Fruit fly (Drosophila melanogaster) whole organism, embryonic: ENCODE data around the gene Sirt4.
A peak's percentile ranks its signal among the peaks of the same experiment; 100 is the strongest.

Source experiments
- Bteb2 ChIP-seq: fragments of 200-800 bp; sonication (Bioruptor generic); optimal IDR thresholded peaks from 2 replicates; lab custom pipeline; 2016; ENCODE audit warnings: missing biosample characterization, missing genetic modification characterization
- CG10543 ChIP-seq: fragments of 200-800 bp; sonication (Bioruptor generic); optimal IDR thresholded peaks from 3 replicates; lab custom pipeline; 2017; ENCODE audit warnings: missing biosample characterization, mild to moderate bottlenecking, missing genetic modification characterization, moderate library complexity
- CG12391 ChIP-seq: fragments of 200-800 bp; sonication (Bioruptor generic); optimal IDR thresholded peaks from 3 replicates; lab custom pipeline; 2018; ENCODE audit warnings: missing biosample characterization, mild to moderate bottlenecking, missing genetic modification characterization, moderate library complexity
- CG13624 ChIP-seq: fragments of 200-800 bp; sonication (Bioruptor generic); optimal IDR thresholded peaks from 2 replicates; lab custom pipeline; 2016; ENCODE audit warnings: missing biosample characterization, missing genetic modification characterization
- CG2875 ChIP-seq: fragments of 200-800 bp; sonication (Bioruptor generic); optimal IDR thresholded peaks from 2 replicates; lab custom pipeline; 2017; ENCODE audit warnings: missing biosample characterization, mild to moderate bottlenecking, missing genetic modification characterization, missing genetic modification reagents
- CG30431 ChIP-seq: fragments of 200-800 bp; sonication (Bioruptor generic); optimal IDR thresholded peaks from 2 replicates; lab custom pipeline; 2017; ENCODE audit warnings: missing biosample characterization, missing genetic modification characterization
- CG31388 ChIP-seq: fragments of 200-800 bp; sonication (Bioruptor generic); optimal IDR thresholded peaks from 2 replicates; lab custom pipeline; 2016; ENCODE audit warnings: missing biosample characterization, missing genetic modification characterization
- CG33213 ChIP-seq: fragments of 200-800 bp; sonication (Bioruptor generic); optimal IDR thresholded peaks from 3 replicates; lab custom pipeline; 2016; ENCODE audit warnings: missing biosample characterization, missing genetic modification characterization
- CG3847 ChIP-seq: fragments of 200-800 bp; sonication (Bioruptor generic); IDR thresholded peaks from 2 replicates; pipeline ENCODE4 v1.3.6; 2022; ENCODE audit warnings: missing biosample characterization, missing genetic modification characterization
- CG4820 ChIP-seq: fragments of 200-800 bp; sonication (Bioruptor generic); optimal IDR thresholded peaks from 3 replicates; lab custom pipeline; 2016; ENCODE audit warnings: missing biosample characterization, missing genetic modification characterization
- CG4854 ChIP-seq: fragments of 200-800 bp; sonication (Bioruptor generic); optimal IDR thresholded peaks from 2 replicates; lab custom pipeline; 2016; ENCODE audit warnings: missing biosample characterization, missing genetic modification characterization, inconsistent platforms
- CG5245 ChIP-seq: fragments of 200-800 bp; sonication (Bioruptor generic); optimal IDR thresholded peaks from 3 replicates; lab custom pipeline; 2016; ENCODE audit warnings: missing biosample characterization, missing genetic modification characterization
- CG7556 ChIP-seq: fragments of 200-800 bp; sonication (Bioruptor generic); optimal IDR thresholded peaks from 2 replicates; lab custom pipeline; 2017; ENCODE audit warnings: missing biosample characterization, mild to moderate bottlenecking, missing genetic modification characterization
- CG7987 ChIP-seq: fragments of 200-800 bp; sonication (Bioruptor generic); optimal IDR thresholded peaks from 2 replicates; lab custom pipeline; 2018; ENCODE audit warnings: missing biosample characterization, mild to moderate bottlenecking, missing genetic modification characterization, moderate library complexity
- CG9437 ChIP-seq: fragments of 200-800 bp; sonication (Bioruptor generic); optimal IDR thresholded peaks from 2 replicates; lab custom pipeline; 2018; ENCODE audit warnings: missing biosample characterization, mild to moderate bottlenecking, missing genetic modification characterization
- CG9876 ChIP-seq: fragments of 200-800 bp; sonication (Bioruptor generic); optimal IDR thresholded peaks from 2 replicates; lab custom pipeline; 2016; ENCODE audit warnings: missing biosample characterization, missing genetic modification characterization
- Doc2 ChIP-seq: fragments of 200-800 bp; sonication (Bioruptor generic); IDR thresholded peaks from 2 replicates; pipeline ENCODE4 v1.3.6; 2022; ENCODE audit warnings: missing biosample characterization, missing genetic modification characterization
- Doc3 ChIP-seq: fragments of 200-800 bp; sonication (Bioruptor generic); IDR thresholded peaks from 3 replicates; pipeline ENCODE4 v1.3.6; 2022; ENCODE audit warnings: missing biosample characterization, missing genetic modification characterization; ENCODE audit not compliant: partially characterized antibody
- Dref ChIP-seq: fragments of 200-800 bp; sonication (Bioruptor generic); IDR thresholded peaks from 2 replicates; pipeline ENCODE4 v1.3.6; 2022; ENCODE audit warnings: missing biosample characterization, missing genetic modification characterization
- H15 ChIP-seq: fragments of 200-800 bp; sonication (Bioruptor generic); IDR thresholded peaks from 3 replicates; pipeline ENCODE4 v1.3.6; 2022; ENCODE audit warnings: missing biosample characterization, missing genetic modification characterization
- HLH54F ChIP-seq: fragments of 200-800 bp; sonication (Bioruptor generic); optimal IDR thresholded peaks from 3 replicates; lab custom pipeline; 2016; ENCODE audit warnings: missing biosample characterization, missing genetic modification characterization
- Hr51 ChIP-seq, 2 experiments: fragments of 200-800 bp; sonication (Bioruptor generic); optimal IDR thresholded peaks; 2 replicates in 1 of 2; 3 replicates in 1 of 2; lab custom pipeline; 2016 to 2018; ENCODE audit warnings: missing biosample characterization in 2 of 2, missing genetic modification characterization in 2 of 2, mild to moderate bottlenecking in 1 of 2, moderate library complexity in 1 of 2
- NC2α ChIP-seq: fragments of 200-800 bp; sonication (Bioruptor generic); optimal IDR thresholded peaks from 2 replicates; lab custom pipeline; 2016; ENCODE audit warnings: missing biosample characterization, missing genetic modification characterization
- Tbp ChIP-seq: fragments of >200 bp; optimal IDR thresholded peaks from 2 replicates; lab custom pipeline; 2018; ENCODE audit warnings: missing biosample characterization, missing genetic modification characterization
- abd-A ChIP-seq: fragments of 200-800 bp; sonication (Bioruptor generic); optimal IDR thresholded peaks from 3 replicates; lab custom pipeline; 2019; ENCODE audit warnings: missing biosample characterization, mild to moderate bottlenecking, missing genetic modification characterization, moderate library complexity
- ase ChIP-seq: fragments of 200-800 bp; sonication (Bioruptor generic); IDR thresholded peaks from 3 replicates; pipeline ENCODE4 v1.3.6; 2022; ENCODE audit warnings: missing biosample characterization, missing genetic modification characterization
- bsh ChIP-seq, 2 experiments: fragments of 200-800 bp; sonication (Bioruptor generic); optimal IDR thresholded peaks; 2 replicates each; lab custom pipeline; 2017 to 2018; ENCODE audit warnings: mild to moderate bottlenecking in 2 of 2, missing biosample characterization in 2 of 2, missing genetic modification characterization in 2 of 2, moderate library complexity in 1 of 2
- caup ChIP-seq: fragments of 200-800 bp; sonication (Bioruptor generic); optimal IDR thresholded peaks from 3 replicates; lab custom pipeline; 2017; ENCODE audit warnings: missing biosample characterization, mild to moderate bottlenecking, missing genetic modification characterization, moderate library complexity; ENCODE audit not compliant: severe bottlenecking
- dimm ChIP-seq: fragments of 200-800 bp; sonication (Bioruptor generic); IDR thresholded peaks from 2 replicates; pipeline ENCODE4 v1.3.6; 2022; ENCODE audit warnings: missing biosample characterization, missing genetic modification characterization
- emc ChIP-seq: fragments of 200-800 bp; sonication (Bioruptor generic); optimal IDR thresholded peaks from 2 replicates; lab custom pipeline; 2016; ENCODE audit warnings: missing biosample characterization, missing genetic modification characterization
- exex ChIP-seq: fragments of 200-800 bp; sonication (Bioruptor generic); optimal IDR thresholded peaks from 4 replicates; lab custom pipeline; 2018; ENCODE audit warnings: missing biosample characterization, mild to moderate bottlenecking, missing genetic modification characterization, moderate library complexity
- fd96Cb ChIP-seq: fragments of 200-800 bp; sonication (Bioruptor generic); optimal IDR thresholded peaks from 2 replicates; lab custom pipeline; 2018; ENCODE audit warnings: missing biosample characterization, mild to moderate bottlenecking, missing genetic modification characterization, moderate library complexity
- gem ChIP-seq: fragments of 200-800 bp; sonication (Bioruptor generic); optimal IDR thresholded peaks from 2 replicates; lab custom pipeline; 2019; ENCODE audit warnings: missing biosample characterization, mild to moderate bottlenecking, missing genetic modification characterization, moderate library complexity
- her ChIP-seq: fragments of 200-800 bp; sonication (Bioruptor generic); optimal IDR thresholded peaks from 2 replicates; lab custom pipeline; 2016; ENCODE audit warnings: missing biosample characterization, missing genetic modification characterization
- lilli ChIP-seq: fragments of 200-800 bp; sonication (Bioruptor generic); optimal IDR thresholded peaks from 3 replicates; lab custom pipeline; 2016; ENCODE audit warnings: missing biosample characterization, missing genetic modification characterization
- lmd ChIP-seq: fragments of 200-800 bp; sonication (Bioruptor generic); IDR thresholded peaks from 2 replicates; pipeline ENCODE4 v1.3.6; 2022; ENCODE audit warnings: missing biosample characterization, missing genetic modification characterization
- lola ChIP-seq, 3 experiments: fragments of >200 bp in 2 of 3; fragments of 200-800 bp in 1 of 3; sonication (Bioruptor generic) in 1 of 3; optimal IDR thresholded peaks; 2 replicates each; lab custom pipeline; 2017 to 2019; ENCODE audit warnings: missing biosample characterization in 3 of 3, missing genetic modification characterization in 3 of 3, mild to moderate bottlenecking in 1 of 3, moderate library complexity in 1 of 3
- odd ChIP-seq: fragments of 200-800 bp; sonication (Bioruptor generic); optimal IDR thresholded peaks from 2 replicates; lab custom pipeline; 2017; ENCODE audit warnings: missing biosample characterization, mild to moderate bottlenecking, missing genetic modification characterization
- pan ChIP-seq, 4 experiments: fragments of >200 bp in 3 of 4; fragments of 200-800 bp in 1 of 4; sonication (Bioruptor generic) in 1 of 4; optimal IDR thresholded peaks in 3 of 4; IDR thresholded peaks in 1 of 4; 2 replicates each; pipeline versions ENCODE4 v1.3.6 to Lab custom; 2017 to 2022; ENCODE audit warnings: missing biosample characterization in 2 of 4, missing genetic modification characterization in 2 of 4, mixed read lengths in 1 of 4
- pb ChIP-seq: fragments of 200-800 bp; sonication (Bioruptor generic); optimal IDR thresholded peaks from 3 replicates; lab custom pipeline; 2016; ENCODE audit warnings: missing biosample characterization, missing genetic modification characterization
- peb ChIP-seq: fragments of 200-800 bp; sonication (Bioruptor generic); IDR thresholded peaks from 2 replicates; pipeline ENCODE4 v1.3.6; 2022; ENCODE audit warnings: missing biosample characterization, missing genetic modification characterization
- pfk ChIP-seq: fragments of 200-800 bp; sonication (Bioruptor generic); optimal IDR thresholded peaks from 2 replicates; lab custom pipeline; 2018; ENCODE audit warnings: missing biosample characterization, mild to moderate bottlenecking, missing genetic modification characterization, moderate library complexity
- pnt ChIP-seq: fragments of 200-800 bp; sonication (Bioruptor generic); optimal IDR thresholded peaks from 3 replicates; lab custom pipeline; 2016; ENCODE audit warnings: missing biosample characterization, missing genetic modification characterization
- pros ChIP-seq: fragments of 200-800 bp; sonication (Bioruptor generic); optimal IDR thresholded peaks from 3 replicates; lab custom pipeline; 2019; ENCODE audit warnings: missing biosample characterization, mild to moderate bottlenecking, missing genetic modification characterization, moderate library complexity
- tin ChIP-seq: fragments of 200-800 bp; sonication (Bioruptor generic); optimal IDR thresholded peaks from 3 replicates; lab custom pipeline; 2016; ENCODE audit warnings: missing biosample characterization, missing genetic modification characterization
- toy ChIP-seq: fragments of 200-800 bp; sonication (Bioruptor generic); IDR thresholded peaks from 2 replicates; pipeline ENCODE4 v1.3.6; 2022; ENCODE audit warnings: missing biosample characterization, missing genetic modification characterization
- tx ChIP-seq: fragments of 200-800 bp; sonication (Bioruptor generic); optimal IDR thresholded peaks from 2 replicates; lab custom pipeline; 2016; ENCODE audit warnings: missing biosample characterization, missing genetic modification characterization
- wek ChIP-seq: fragments of 200-800 bp; sonication (Bioruptor generic); optimal IDR thresholded peaks from 3 replicates; lab custom pipeline; 2018; ENCODE audit warnings: missing biosample characterization, mild to moderate bottlenecking, missing genetic modification characterization, moderate library complexity

Gene Sirt4

DNA sequence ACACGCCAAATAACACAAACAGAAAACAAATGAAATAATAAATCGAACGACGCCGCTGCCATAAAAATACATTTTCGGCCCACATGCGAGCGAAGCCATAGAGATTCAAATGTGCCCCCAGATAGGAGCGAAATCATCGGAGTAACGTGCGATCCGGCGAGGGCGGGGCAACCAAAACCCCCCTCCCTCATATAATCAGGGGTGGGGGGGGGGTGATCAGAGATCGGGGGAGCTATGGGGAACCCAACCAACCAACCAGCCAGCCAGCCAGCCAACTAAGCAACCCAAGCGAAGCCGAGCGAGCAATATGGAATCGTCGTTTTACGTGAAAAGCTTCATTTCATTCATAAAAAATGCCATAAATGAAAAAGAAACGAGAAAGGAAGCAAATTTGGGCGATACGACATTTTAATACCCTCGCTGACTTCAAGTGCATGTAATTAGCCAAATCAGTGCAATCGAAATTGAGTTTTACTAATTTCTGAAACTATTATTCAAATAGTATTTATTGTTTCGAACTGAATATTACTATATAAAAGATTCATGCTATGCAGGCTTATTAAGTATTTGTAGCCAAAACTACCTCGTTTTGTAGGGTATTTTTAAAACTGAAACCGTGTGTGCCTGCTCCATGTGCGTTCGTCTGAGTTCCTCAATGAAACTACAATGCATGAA is 34.2 kb upstream of the Sirt4 start (continued):
- no peak for TF ChIP-seq Doc3 (GFP tag; lab: Robert Waterston, UW)
- TF ChIP-seq bsh (GFP tag; optimal IDR thresholded peaks at IDR 0.05; lab: Kevin White, UChicago) = peak in 1 of 2 experiments; percentile 81
- peak; percentile 46; the same call in 1 of the 2 replicates for TF ChIP-seq peb (GFP tag; lab: Robert Waterston, UW)
- peak; percentile 59 for TF ChIP-seq CG4820
- no peak for TF ChIP-seq Doc2 (GFP tag; lab: Robert Waterston, UW)
- no peak for TF ChIP-seq her
- TF ChIP-seq gem (tag; lab: Kevin White, UChicago) = peak; percentile 86
- TF ChIP-seq CG30431 (GFP tag; lab: Kevin White, UChicago) = peak; percentile 44
- TF ChIP-seq lilli = peak; percentile 70
- no peak for TF ChIP-seq exex
- peak; percentile 33; the same call in 1 of the 3 replicates for TF ChIP-seq H15 (GFP tag; lab: Robert Waterston, UW)
- TF ChIP-seq lmd (GFP tag; lab: Robert Waterston, UW) = peak; percentile 73
- TF ChIP-seq CG4854 = peak; percentile 38
- no peak for TF ChIP-seq NC2α (GFP tag; lab: Kevin White, UChicago)
- peak; percentile 27 for TF ChIP-seq pnt
- no peak for TF ChIP-seq emc
- TF ChIP-seq CG13624 = no peak
- TF ChIP-seq CG10543 = peak; percentile 70
- no peak for TF ChIP-seq HLH54F
- TF ChIP-seq ase (GFP tag; lab: Robert Waterston, UW) = no peak
- peak; percentile 37 for TF ChIP-seq CG5245
- no peak for TF ChIP-seq pfk
- TF ChIP-seq pros (GFP tag; lab: Kevin White, UChicago) = no peak
- TF ChIP-seq caup = peak; percentile 28
- TF ChIP-seq fd96Cb (tag; lab: Kevin White, UChicago) = peak; percentile 78
- TF ChIP-seq tin = peak; percentile 58
- peak; percentile 76 for TF ChIP-seq CG12391 (tag; lab: Kevin White, UChicago)
- TF ChIP-seq pan (optimal IDR thresholded peaks at IDR 0.05; lab: Kevin White, UChicago) = no peak
- TF ChIP-seq pan (GFP tag; optimal IDR thresholded peaks at IDR 0.05 in 1 of 2, IDR thresholded peaks at IDR 0.05 in 1 of 2) = peak in 1 of 2 experiments; percentile 28
- no peak for TF ChIP-seq pb
- TF ChIP-seq CG2875 (GFP tag; lab: Kevin White, UChicago) = peak; percentile 41
- peak in 1 of 3 experiments; percentile 45 for TF ChIP-seq lola (GFP tag; optimal IDR thresholded peaks at IDR 0.05; lab: Kevin White, UChicago)
- TF ChIP-seq dimm (GFP tag; lab: Robert Waterston, UW) = no peak
- no peak for TF ChIP-seq toy
- TF ChIP-seq Dref (GFP tag; lab: Robert Waterston, UW) = no peak
- TF ChIP-seq CG31388 (GFP tag; lab: Kevin White, UChicago) = peak; percentile 20
- no peak for TF ChIP-seq Tbp (GFP tag; lab: Kevin White, UChicago)
- peak; percentile 68 for TF ChIP-seq CG7556 (GFP tag; lab: Kevin White, UChicago)
- TF ChIP-seq Bteb2 (GFP tag; lab: Kevin White, UChicago) = peak; percentile 13
- TF ChIP-seq odd (GFP tag; lab: Kevin White, UChicago) = peak; percentile 45
- TF ChIP-seq Hr51 (GFP tag; optimal IDR thresholded peaks at IDR 0.05; lab: Kevin White, UChicago) = peak in 1 of 2 experiments; percentile 78
- TF ChIP-seq CG9876 (GFP tag; lab: Kevin White, UChicago) = no peak
- TF ChIP-seq CG3847 (GFP tag; lab: Robert Waterston, UW) = 0 out of 2 replicates have a peak, but pooled peaks have one; percentile 29
- TF ChIP-seq abd-A = peak; percentile 67
- no peak for TF ChIP-seq CG7987 (GFP tag; lab: Kevin White, UChicago)
- TF ChIP-seq tx (GFP tag; lab: Kevin White, UChicago) = peak; percentile 9
- no peak for TF ChIP-seq wek (GFP tag; lab: Kevin White, UChicago)
- TF ChIP-seq CG9437 (GFP tag; lab: Kevin White, UChicago) = peak; percentile 61
- TF ChIP-seq CG33213 (GFP tag; lab: Kevin White, UChicago) = no peak
